Fruit fly (Drosophila melanogaster): ENCODE measurements around the gene sd.

Gene sd

dm6 chrX:15811666-15812614, 7.8 kb downstream of the sd start:
- TF ChIP-seq psq (optimal IDR thresholded peaks at IDR 0.05) (no peak), CG8478 (optimal IDR thresholded peaks at IDR 0.05) (peak; percentile 42), EcR (GFP tag; optimal IDR thresholded peaks at IDR 0.05) (no peak), pan (optimal IDR thresholded peaks at IDR 0.05) (no peak)

- TF ChIP-seq Dll (optimal IDR thresholded peaks at IDR 0.05) (no peak), CG8478 (optimal IDR thresholded peaks at IDR 0.05) (no peak), usp (GFP tag; optimal IDR thresholded peaks at IDR 0.05) (no peak), psq (optimal IDR thresholded peaks at IDR 0.05) (no peak), pan (optimal IDR thresholded peaks at IDR 0.05) (no peak), EcR (GFP tag; optimal IDR thresholded peaks at IDR 0.05) (no peak)
Observed at dm6 chrX:15812615-15812995, 8.4 kb downstream of the sd start.

- TF ChIP-seq psq (optimal IDR thresholded peaks at IDR 0.05) (no peak), Dll (optimal IDR thresholded peaks at IDR 0.05) (no peak), EcR (GFP tag; optimal IDR thresholded peaks at IDR 0.05) (no peak), CG8478 (optimal IDR thresholded peaks at IDR 0.05) (no peak), pan (optimal IDR thresholded peaks at IDR 0.05) (no peak), usp (GFP tag; optimal IDR thresholded peaks at IDR 0.05) (no peak)
Observed at dm6 chrX:15813224-15813623, 9.1 kb downstream of the sd start.

- TF ChIP-seq CG8478 (optimal IDR thresholded peaks at IDR 0.05) (no peak), pan (optimal IDR thresholded peaks at IDR 0.05) (no peak), psq (optimal IDR thresholded peaks at IDR 0.05) (no peak), usp (GFP tag; optimal IDR thresholded peaks at IDR 0.05) (no peak), EcR (GFP tag; optimal IDR thresholded peaks at IDR 0.05) (no peak), Dll (optimal IDR thresholded peaks at IDR 0.05) (no peak)
Observed at dm6 chrX:15814485-15814884, 10.3 kb downstream of the sd start.

- TF ChIP-seq EcR (GFP tag; optimal IDR thresholded peaks at IDR 0.05) (no peak), psq (optimal IDR thresholded peaks at IDR 0.05) (no peak), usp (GFP tag; optimal IDR thresholded peaks at IDR 0.05) (no peak), Dll (optimal IDR thresholded peaks at IDR 0.05) (no peak), CG8478 (optimal IDR thresholded peaks at IDR 0.05) (no peak), pan (optimal IDR thresholded peaks at IDR 0.05) (no peak)
Observed at dm6 chrX:15816127-15816526, 12.0 kb downstream of the sd start.

- no peak for TF ChIP-seq CG8478 (optimal IDR thresholded peaks at IDR 0.05)
- TF ChIP-seq EcR (GFP tag; optimal IDR thresholded peaks at IDR 0.05) = no peak
- no peak for TF ChIP-seq psq (optimal IDR thresholded peaks at IDR 0.05)
- TF ChIP-seq Dll (optimal IDR thresholded peaks at IDR 0.05) = no peak
- no peak for TF ChIP-seq usp (GFP tag; optimal IDR thresholded peaks at IDR 0.05)
- no peak for TF ChIP-seq pan (optimal IDR thresholded peaks at IDR 0.05)
Observed at dm6 chrX:15816905-15817304, 12.7 kb downstream of the sd start.

- TF ChIP-seq pan (optimal IDR thresholded peaks at IDR 0.05) (no peak), psq (optimal IDR thresholded peaks at IDR 0.05) (no peak), CG8478 (optimal IDR thresholded peaks at IDR 0.05) (no peak), usp (GFP tag; optimal IDR thresholded peaks at IDR 0.05) (no peak), Dll (optimal IDR thresholded peaks at IDR 0.05) (no peak), EcR (GFP tag; optimal IDR thresholded peaks at IDR 0.05) (no peak)
Observed at dm6 chrX:15817823-15818222, 13.7 kb downstream of the sd start.

dm6 chrX:15818608-15819184, 14.5 kb downstream of the sd start:
- TF ChIP-seq Dll (optimal IDR thresholded peaks at IDR 0.05) (no peak), EcR (GFP tag; optimal IDR thresholded peaks at IDR 0.05) (no peak), pan (optimal IDR thresholded peaks at IDR 0.05) (peak; percentile 67)

dm6 chrX:15822363-15822762, 18.2 kb downstream of the sd start:
- TF ChIP-seq psq (optimal IDR thresholded peaks at IDR 0.05) = no peak
- no peak for TF ChIP-seq Dll (optimal IDR thresholded peaks at IDR 0.05)
- no peak for TF ChIP-seq pan (optimal IDR thresholded peaks at IDR 0.05)
- no peak for TF ChIP-seq EcR (GFP tag; optimal IDR thresholded peaks at IDR 0.05)
- no peak for TF ChIP-seq CG8478 (optimal IDR thresholded peaks at IDR 0.05)
- TF ChIP-seq usp (GFP tag; optimal IDR thresholded peaks at IDR 0.05) = no peak

- TF ChIP-seq CG8478 (optimal IDR thresholded peaks at IDR 0.05) = no peak
- no peak for TF ChIP-seq usp (GFP tag; optimal IDR thresholded peaks at IDR 0.05)
- no peak for TF ChIP-seq psq (optimal IDR thresholded peaks at IDR 0.05)
- no peak for TF ChIP-seq Dll (optimal IDR thresholded peaks at IDR 0.05)
- TF ChIP-seq pan (optimal IDR thresholded peaks at IDR 0.05) = no peak
- no peak for TF ChIP-seq EcR (GFP tag; optimal IDR thresholded peaks at IDR 0.05)
Observed at dm6 chrX:15833957-15834356, 29.8 kb downstream of the sd start.

dm6 chrX:15834594-15835236, 30.5 kb downstream of the sd start:
- TF ChIP-seq Dll (optimal IDR thresholded peaks at IDR 0.05) (no peak), usp (GFP tag; optimal IDR thresholded peaks at IDR 0.05) (no peak), EcR (GFP tag; optimal IDR thresholded peaks at IDR 0.05) (no peak), psq (optimal IDR thresholded peaks at IDR 0.05) (no peak), CG8478 (optimal IDR thresholded peaks at IDR 0.05) (no peak), pan (optimal IDR thresholded peaks at IDR 0.05) (no peak)

- TF ChIP-seq psq (optimal IDR thresholded peaks at IDR 0.05) = no peak
- no peak for TF ChIP-seq Dll (optimal IDR thresholded peaks at IDR 0.05)
- no peak for TF ChIP-seq CG8478 (optimal IDR thresholded peaks at IDR 0.05)
- no peak for TF ChIP-seq EcR (GFP tag; optimal IDR thresholded peaks at IDR 0.05)
- TF ChIP-seq usp (GFP tag; optimal IDR thresholded peaks at IDR 0.05) = no peak
- TF ChIP-seq pan (optimal IDR thresholded peaks at IDR 0.05) = no peak
Observed at dm6 chrX:15835393-15835792, 31.2 kb downstream of the sd start, which contains the start of gene Chc. Gene Chc (minus strand): TSS chrX:15835490.

All from whole organism.